Fruit fly (Drosophila melanogaster): Measurements from ENCODE around the gene fz2.

The fz2 gene

DNA sequence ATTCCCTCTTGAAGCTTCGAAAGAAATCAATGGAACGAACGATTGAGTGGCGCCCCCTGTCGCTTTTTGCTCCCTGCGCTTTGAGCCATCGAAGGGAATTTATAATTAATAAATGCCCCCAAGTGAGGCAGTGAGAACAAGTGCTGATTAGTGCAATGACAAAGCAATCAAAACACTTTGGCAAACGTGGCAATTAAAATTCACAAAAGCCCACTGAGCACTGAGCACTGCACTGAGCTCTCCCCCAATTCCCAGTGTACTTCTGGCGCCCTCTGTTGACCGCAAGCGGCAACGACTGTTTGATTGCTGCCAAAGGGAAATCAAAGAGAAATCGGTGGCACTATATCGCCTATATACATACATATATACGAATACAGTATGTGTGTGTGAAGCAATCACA is 57.2 kb downstream of the fz2 start (continued):
- TF ChIP-seq Dbx (GFP tag; IDR thresholded peaks at IDR 0.05) = no peak
- TF ChIP-seq wek (GFP tag; optimal IDR thresholded peaks at IDR 0.05) = no peak
- TF ChIP-seq BtbVII (GFP tag; optimal IDR thresholded peaks at IDR 0.05) = peak; percentile 1
- no peak for TF ChIP-seq exex (tag; optimal IDR thresholded peaks at IDR 0.05)
- TF ChIP-seq CG33557 (GFP tag; optimal IDR thresholded peaks at IDR 0.05) = peak; percentile 11
- peak; percentile 3 for TF ChIP-seq CG5245 (GFP tag; optimal IDR thresholded peaks at IDR 0.05)
- peak in 1 of 2 experiments; percentile 25 for TF ChIP-seq Hr51 (GFP tag; optimal IDR thresholded peaks at IDR 0.05)
- peak; percentile 13 for TF ChIP-seq phol (tag; optimal IDR thresholded peaks at IDR 0.05)
- TF ChIP-seq Chrac-16 (GFP tag; optimal IDR thresholded peaks at IDR 0.05) = peak; percentile 6
- TF ChIP-seq Jarid2 (GFP tag; optimal IDR thresholded peaks at IDR 0.05) = peak; percentile 23
- peak; percentile 2 for TF ChIP-seq CG6813 (GFP tag; optimal IDR thresholded peaks at IDR 0.05)
- TF ChIP-seq CG30431 (GFP tag; optimal IDR thresholded peaks at IDR 0.05) = peak; percentile 15
- TF ChIP-seq onecut (GFP tag; IDR thresholded peaks at IDR 0.05) = peak; percentile 21; the same call in 1 of the 2 replicates
- TF ChIP-seq Atf6 (GFP tag; IDR thresholded peaks at IDR 0.05) = peak; percentile 15; the same call in 1 of the 2 replicates
- TF ChIP-seq CG7556 (GFP tag; optimal IDR thresholded peaks at IDR 0.05) = no peak
- no peak for TF ChIP-seq sr (GFP tag; IDR thresholded peaks at IDR 0.05)
- TF ChIP-seq chm (GFP tag; IDR thresholded peaks at IDR 0.05) = 0 out of 2 replicates have a peak, but pooled peaks have one; percentile 46
- TF ChIP-seq Oli (tag; optimal IDR thresholded peaks at IDR 0.05) = peak; percentile 28
- no peak for TF ChIP-seq CG11456 (GFP tag; IDR thresholded peaks at IDR 0.05)
- TF ChIP-seq CG11504 (tag; optimal IDR thresholded peaks at IDR 0.05) = peak; percentile 21
- no peak for TF ChIP-seq cad (GFP tag; optimal IDR thresholded peaks at IDR 0.05)
- TF ChIP-seq Oaz (GFP tag; IDR thresholded peaks at IDR 0.05) = no peak
- no peak for TF ChIP-seq CG12236 (GFP tag; optimal IDR thresholded peaks at IDR 0.05)
- TF ChIP-seq sens (GFP tag) = peak; percentile 85
- TF ChIP-seq CG8944 (GFP tag; optimal IDR thresholded peaks at IDR 0.05) = peak; percentile 24
- TF ChIP-seq dmrt11E (tag; optimal IDR thresholded peaks at IDR 0.05) = peak; percentile 12
- peak; percentile 23 for TF ChIP-seq odd (GFP tag; optimal IDR thresholded peaks at IDR 0.05)
- TF ChIP-seq CG7839 (tag; optimal IDR thresholded peaks at IDR 0.05) = peak; percentile 23

- TF ChIP-seq fd64A (GFP tag; optimal IDR thresholded peaks at IDR 0.05) (no peak), CG13775 (GFP tag; optimal IDR thresholded peaks at IDR 0.05) (no peak), br (optimal IDR thresholded peaks at IDR 0.05) (no peak), en (GFP tag; optimal IDR thresholded peaks at IDR 0.05) (no peak), twi (tag; optimal IDR thresholded peaks at IDR 0.05) (peak; percentile 5), row (GFP tag; IDR thresholded peaks at IDR 0.05) (no peak), tll (GFP tag; optimal IDR thresholded peaks at IDR 0.05) (peak in 1 of 2 experiments; percentile 58), sim (GFP tag; IDR thresholded peaks at IDR 0.05) (no peak), Fer2 (tag; optimal IDR thresholded peaks at IDR 0.05) (no peak), cad (GFP tag; optimal IDR thresholded peaks at IDR 0.05) (peak; percentile 63), zfh2 (GFP tag; optimal IDR thresholded peaks at IDR 0.05) (no peak), CG6272 (GFP tag; IDR thresholded peaks at IDR 0.05) (no peak), CG13296 (GFP tag; optimal IDR thresholded peaks at IDR 0.05) (no peak), zen (tag; optimal IDR thresholded peaks at IDR 0.05) (peak; percentile 45), Ssrp (tag; optimal IDR thresholded peaks at IDR 0.05) (no peak), Elba2 (GFP tag; optimal IDR thresholded peaks at IDR 0.05) (peak; percentile 56), sug (tag; optimal IDR thresholded peaks at IDR 0.05) (no peak), CG7271 (tag; optimal IDR thresholded peaks at IDR 0.05) (no peak), CG8089 (GFP tag; optimal IDR thresholded peaks at IDR 0.05) (no peak), lab (GFP tag; optimal IDR thresholded peaks at IDR 0.05) (no peak), CG7786 (GFP tag; optimal IDR thresholded peaks at IDR 0.05) (no peak)
Measured at dm6 chr3L:19176626-19177025, 58.5 kb downstream of the fz2 start.
